Fruit fly (Drosophila melanogaster): ENCODE results near the gene CG34248.

dm6 chr3L:16303078-16303477 lies 32.4 kb upstream of the CG34248 start, which contains the start of gene CG13044:
- no peak for TF ChIP-seq CG8478 (optimal IDR thresholded peaks at IDR 0.05)
- no peak for TF ChIP-seq usp (GFP tag; optimal IDR thresholded peaks at IDR 0.05)
- TF ChIP-seq EcR (GFP tag; optimal IDR thresholded peaks at IDR 0.05) = no peak
- no peak for TF ChIP-seq pan (optimal IDR thresholded peaks at IDR 0.05)
- TF ChIP-seq psq (optimal IDR thresholded peaks at IDR 0.05) = no peak

Data from whole organism.